Worm (Caenorhabditis elegans) whole organism, midembryonic: Measurements from ENCODE around the gene ugt-58.

Experiments used
- T22C8.4 ChIP-seq: fragments of 200-800 bp; sonication (Bioruptor generic); IDR thresholded peaks from 2 replicates; pipeline ENCODE4 v1.3.6; 2022; ENCODE audit warnings: missing genetic modification characterization, missing compliant biosample characterization
- cog-1 ChIP-seq: sonication (generic microtip); optimal IDR thresholded peaks from 2 replicates; lab custom pipeline; 2016; ENCODE audit warnings: missing genetic modification characterization, missing compliant biosample characterization
- flt-1 ChIP-seq: fragments of 200-800 bp; sonication (Bioruptor generic); IDR thresholded peaks from 2 replicates; pipeline ENCODE4 v1.3.6; 2022; ENCODE audit warnings: missing genetic modification characterization, missing compliant biosample characterization
- klf-2 ChIP-seq: fragments of 200-800 bp; sonication (Bioruptor generic); conservative IDR thresholded peaks from 2 replicates; pipeline ENCODE4 v1.3.6; 2022; ENCODE audit warnings: missing genetic modification reagents, missing genetic modification characterization, missing compliant biosample characterization
- med-1 ChIP-seq: sonication (generic microtip); optimal IDR thresholded peaks from 2 replicates; lab custom pipeline; 2017; ENCODE audit warnings: missing genetic modification characterization, mild to moderate bottlenecking, missing compliant biosample characterization, antibody characterized with exemption, missing genetic modification reagents; ENCODE audit not compliant: insufficient read depth
- ref-1 ChIP-seq: fragments of 200-800 bp; sonication (Bioruptor generic); conservative IDR thresholded peaks from 2 replicates; pipeline ENCODE4 v1.3.6; 2022; ENCODE audit warnings: missing genetic modification reagents, missing genetic modification characterization, missing compliant biosample characterization
- tab-1 ChIP-seq: fragments of 200-800 bp; sonication (Bioruptor generic); IDR thresholded peaks from 2 replicates; pipeline ENCODE4 v1.3.6; 2022; ENCODE audit warnings: missing genetic modification characterization, missing compliant biosample characterization
- ztf-23 ChIP-seq: fragments of 200-800 bp; sonication (Bioruptor generic); IDR thresholded peaks from 2 replicates; pipeline ENCODE4 v1.3.6; 2022; ENCODE audit warnings: missing genetic modification reagents, missing genetic modification characterization, missing compliant biosample characterization
- ztf-29 ChIP-seq: fragments of 200-800 bp; sonication (Bioruptor generic); IDR thresholded peaks from 2 replicates; pipeline ENCODE4 v1.3.6; 2022; ENCODE audit warnings: missing genetic modification reagents, missing genetic modification characterization, missing compliant biosample characterization

ugt-58 gene

ce11 chrII:9586734-9587209 is at the start of gene ugt-58:
Gene ugt-58 (minus strand): TSS chrII:9586784.
- no peak for TF ChIP-seq ref-1 (GFP tag; lab: Robert Waterston, UW)
- no peak for TF ChIP-seq klf-2 (GFP tag; lab: Robert Waterston, UW)
- no peak for TF ChIP-seq med-1 (GFP tag; lab: Kevin White, UChicago)
- no peak for TF ChIP-seq ztf-29 (GFP tag; lab: Robert Waterston, UW)
- TF ChIP-seq tab-1 (GFP tag; lab: Robert Waterston, UW), result no peak
- no peak for TF ChIP-seq T22C8.4 (GFP tag; lab: Robert Waterston, UW)
- TF ChIP-seq cog-1 (tag; lab: Kevin White, UChicago), result no peak
- TF ChIP-seq flt-1 (GFP tag; lab: Robert Waterston, UW), result no peak
- no peak for TF ChIP-seq ztf-23 (GFP tag; lab: Robert Waterston, UW)

DNA sequence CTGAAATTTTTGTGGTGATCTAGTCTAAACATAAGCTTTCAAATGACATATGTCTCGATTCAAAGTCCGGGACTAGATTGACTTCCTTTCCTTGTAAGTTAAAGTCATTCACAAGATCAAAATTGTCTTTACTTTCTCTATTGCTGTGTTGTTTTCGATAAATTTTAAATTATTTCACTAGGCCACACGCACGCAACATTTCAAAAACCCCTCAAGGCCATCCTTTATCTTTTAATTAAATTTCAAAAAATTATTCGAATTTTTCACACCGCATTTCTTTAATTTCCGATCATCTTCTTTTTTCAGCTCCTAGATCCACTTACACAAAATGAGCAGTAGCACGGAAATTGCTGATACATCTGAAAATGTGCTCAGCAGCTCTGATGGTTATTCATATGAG is 49.7 kb upstream of the ugt-58 start, which contains the start of gene ZK1307.7:
TSS of gene ZK1307.7 (plus strand) at position 301 of the 400 bp plus-strand sequence.
- TF ChIP-seq flt-1 (GFP tag; lab: Robert Waterston, UW), result no peak
- TF ChIP-seq ref-1 (GFP tag; lab: Robert Waterston, UW), result no peak
- TF ChIP-seq klf-2 (GFP tag; lab: Robert Waterston, UW), result no peak
- no peak for TF ChIP-seq ztf-23 (GFP tag; lab: Robert Waterston, UW)
- TF ChIP-seq cog-1 (tag; lab: Kevin White, UChicago), result no peak
- TF ChIP-seq T22C8.4 (GFP tag; lab: Robert Waterston, UW), result no peak
- no peak for TF ChIP-seq med-1 (GFP tag; lab: Kevin White, UChicago)
- no peak for TF ChIP-seq ztf-29 (GFP tag; lab: Robert Waterston, UW)
- no peak for TF ChIP-seq tab-1 (GFP tag; lab: Robert Waterston, UW)

- TF ChIP-seq flt-1 (GFP tag; lab: Robert Waterston, UW) (no peak), T22C8.4 (GFP tag; lab: Robert Waterston, UW) (no peak), med-1 (GFP tag; lab: Kevin White, UChicago) (no peak), ztf-29 (GFP tag; lab: Robert Waterston, UW) (no peak), tab-1 (GFP tag; lab: Robert Waterston, UW) (no peak), ref-1 (GFP tag; lab: Robert Waterston, UW) (no peak), ztf-23 (GFP tag; lab: Robert Waterston, UW) (no peak), cog-1 (tag; lab: Kevin White, UChicago) (no peak)
Observed at ce11 chrII:9625930-9626329, 39.3 kb upstream of the ugt-58 start.

- TF ChIP-seq flt-1 (GFP tag; lab: Robert Waterston, UW) (no peak), cog-1 (tag; lab: Kevin White, UChicago) (no peak), klf-2 (GFP tag; lab: Robert Waterston, UW) (no peak), med-1 (GFP tag; lab: Kevin White, UChicago) (no peak), tab-1 (GFP tag; lab: Robert Waterston, UW) (no peak)
Observed at ce11 chrII:9624110-9624695, 37.6 kb upstream of the ugt-58 start, which contains the start of the genes dnj-20 and ZK1307.8. Gene dnj-20 (minus strand): TSS chrII:9624176. Gene ZK1307.8 (plus strand): TSS chrII:9624613.

ce11 chrII:9621913-9622348 is 35.3 kb upstream of the ugt-58 start:
- TF ChIP-seq ztf-29 (GFP tag; lab: Robert Waterston, UW) (no peak), ztf-23 (GFP tag; lab: Robert Waterston, UW) (no peak)

DNA sequence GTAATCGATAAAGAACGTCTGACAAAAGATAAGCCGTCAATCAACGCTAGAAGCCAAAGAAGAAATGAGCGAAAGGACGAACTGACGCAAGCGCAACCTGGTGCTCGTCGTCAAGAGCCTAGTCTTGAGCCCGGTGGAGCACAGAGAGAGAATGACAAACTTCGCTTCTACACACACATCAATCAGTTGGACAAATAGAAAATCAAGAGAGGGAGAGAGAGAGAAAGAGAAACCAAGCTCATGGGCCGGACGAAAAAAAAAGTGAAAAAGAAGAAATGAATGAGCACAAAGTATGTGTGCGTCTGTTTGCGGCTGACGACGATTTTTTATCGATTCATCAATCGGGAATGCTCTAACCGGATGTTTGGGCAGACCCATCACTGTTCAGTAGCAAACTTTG is 34.5 kb upstream of the ugt-58 start:
- TF ChIP-seq tab-1 (GFP tag; lab: Robert Waterston, UW) (no peak), flt-1 (GFP tag; lab: Robert Waterston, UW) (no peak), cog-1 (tag; lab: Kevin White, UChicago) (no peak), ztf-23 (GFP tag; lab: Robert Waterston, UW) (no peak), ref-1 (GFP tag; lab: Robert Waterston, UW) (no peak), T22C8.4 (GFP tag; lab: Robert Waterston, UW) (no peak), klf-2 (GFP tag; lab: Robert Waterston, UW) (no peak), med-1 (GFP tag; lab: Kevin White, UChicago) (no peak), ztf-29 (GFP tag; lab: Robert Waterston, UW) (no peak)

DNA sequence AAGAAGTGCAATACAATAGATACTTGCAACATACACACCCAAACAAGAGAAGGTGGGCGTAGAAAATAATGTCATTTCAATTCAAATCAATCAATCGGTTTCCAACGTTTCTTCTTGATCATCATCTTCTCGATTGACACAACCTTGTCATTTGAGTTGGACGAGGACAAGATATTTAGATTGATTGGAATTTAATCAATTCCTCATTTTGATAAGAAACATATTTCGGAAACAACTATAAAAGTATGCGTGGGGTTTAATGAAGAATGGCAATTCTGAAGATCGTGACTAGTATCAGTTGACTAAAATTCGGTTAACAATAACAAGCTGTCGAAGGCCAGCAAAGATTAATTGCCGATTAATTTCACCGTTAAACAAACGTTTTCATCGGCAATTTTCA is 34.0 kb upstream of the ugt-58 start:
- TF ChIP-seq ztf-23 (GFP tag; lab: Robert Waterston, UW) (no peak), tab-1 (GFP tag; lab: Robert Waterston, UW) (no peak), ref-1 (GFP tag; lab: Robert Waterston, UW) (no peak), cog-1 (tag; lab: Kevin White, UChicago) (no peak), med-1 (GFP tag; lab: Kevin White, UChicago) (no peak), klf-2 (GFP tag; lab: Robert Waterston, UW) (no peak), flt-1 (GFP tag; lab: Robert Waterston, UW) (no peak), T22C8.4 (GFP tag; lab: Robert Waterston, UW) (no peak), ztf-29 (GFP tag; lab: Robert Waterston, UW) (no peak)

DNA sequence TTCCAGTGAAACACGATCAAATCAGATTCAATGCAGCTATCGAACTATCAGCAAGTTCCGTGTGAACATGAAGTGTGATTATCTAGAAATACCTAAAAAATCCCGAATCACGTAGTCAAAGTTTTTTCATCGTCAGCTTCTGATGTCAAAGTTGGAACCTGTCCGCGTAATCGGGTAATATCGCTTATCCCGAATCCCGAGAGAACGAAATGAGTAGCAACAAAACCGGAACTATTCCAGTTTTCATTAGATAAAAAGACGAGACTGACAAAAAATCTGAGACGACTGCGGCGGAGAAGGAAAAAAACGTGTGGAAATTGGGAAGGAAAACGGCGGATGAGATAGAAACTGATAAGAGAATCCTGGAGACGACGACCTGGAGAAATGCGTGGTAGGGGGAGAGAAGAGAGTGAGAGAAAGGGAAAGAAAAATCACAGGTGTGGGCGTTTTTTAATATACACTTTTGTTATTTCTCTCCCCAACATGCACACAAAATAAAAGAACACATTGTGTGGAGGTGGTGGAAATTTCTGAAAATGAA is 33.5 kb upstream of the ugt-58 start:
- TF ChIP-seq ref-1 (GFP tag; lab: Robert Waterston, UW) (no peak), cog-1 (tag; lab: Kevin White, UChicago) (no peak), tab-1 (GFP tag; lab: Robert Waterston, UW) (no peak), ztf-23 (GFP tag; lab: Robert Waterston, UW) (no peak)

ce11 chrII:9619402-9619862 is 32.8 kb upstream of the ugt-58 start:
- TF ChIP-seq T22C8.4 (GFP tag; lab: Robert Waterston, UW), result 0 out of 2 replicates have a peak, but pooled peaks have one; percentile 27
- 0 out of 2 replicates have a peak, but pooled peaks have one; percentile 44 for TF ChIP-seq ztf-23 (GFP tag; lab: Robert Waterston, UW)
- TF ChIP-seq klf-2 (GFP tag; lab: Robert Waterston, UW), result no peak
- TF ChIP-seq med-1 (GFP tag; lab: Kevin White, UChicago), result no peak
- TF ChIP-seq cog-1 (tag; lab: Kevin White, UChicago), result peak; percentile 72
- TF ChIP-seq ref-1 (GFP tag; lab: Robert Waterston, UW), result no peak
- TF ChIP-seq flt-1 (GFP tag; lab: Robert Waterston, UW), result peak; percentile 50; the same call in 1 of the 2 replicates
